Worm (Caenorhabditis elegans): ENCODE data around the gene ugt-34.

DNA sequence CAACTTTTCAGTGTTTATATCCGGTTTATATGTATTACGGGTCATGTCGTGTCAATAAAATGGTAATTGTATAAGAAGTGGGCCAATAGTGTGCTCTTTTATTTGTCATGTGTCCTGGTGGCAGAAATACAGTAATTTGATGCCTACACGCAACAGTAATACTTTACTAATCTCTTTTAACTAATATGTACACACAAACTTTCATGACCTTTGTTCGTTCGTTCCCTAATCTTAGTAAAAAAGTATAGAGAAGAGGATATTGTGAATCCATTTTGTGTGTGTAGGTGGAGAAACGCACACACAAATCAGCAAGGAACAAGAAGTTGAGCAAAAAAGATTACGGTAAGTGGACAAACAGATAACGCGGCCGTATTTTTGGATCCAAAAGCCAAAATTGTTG, 14.0 kb upstream of the ugt-34 start:
- no peak for TF ChIP-seq elt-1 (tag; optimal IDR thresholded peaks at IDR 0.05)
- TF ChIP-seq ama-1 (optimal IDR thresholded peaks at IDR 0.05) = no peak
- TF ChIP-seq fkh-10 (GFP tag; optimal IDR thresholded peaks at IDR 0.05) = no peak
- TF ChIP-seq fos-1 (tag; optimal IDR thresholded peaks at IDR 0.05) = no peak
